Worm (Caenorhabditis elegans): ENCODE results near the gene nuo-1.

The nuo-1 gene

DNA sequence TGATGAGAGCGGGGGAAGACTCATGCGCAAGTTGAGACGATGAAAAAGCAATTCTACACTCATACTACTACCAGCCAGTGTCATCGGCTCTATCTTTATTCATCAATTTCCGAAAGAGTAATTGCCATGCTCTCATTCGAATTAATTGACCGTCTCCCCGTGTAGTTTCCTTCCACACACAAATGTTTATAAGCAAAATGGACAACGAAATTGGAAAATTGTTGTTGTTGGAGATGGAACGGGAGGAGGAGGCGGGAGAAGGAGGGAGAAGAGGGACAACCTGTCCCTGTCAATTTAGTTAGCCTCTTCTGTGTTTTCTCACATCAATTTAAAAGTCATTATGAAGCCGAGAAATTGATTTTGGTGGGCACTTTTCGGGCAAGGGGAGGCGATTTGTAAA, 25.1 kb upstream of the nuo-1 start:
- TF ChIP-seq lin-39 (tag; optimal IDR thresholded peaks at IDR 0.05) (no peak), nhr-10 (tag; optimal IDR thresholded peaks at IDR 0.05) (no peak), skn-1 (tag; optimal IDR thresholded peaks at IDR 0.05) (no peak), sma-9 (GFP tag; optimal IDR thresholded peaks at IDR 0.05) (no peak), sma-9 (tag; optimal IDR thresholded peaks at IDR 0.05) (no peak), aly-2 (tag; optimal IDR thresholded peaks at IDR 0.05) (no peak), elt-3 (tag; optimal IDR thresholded peaks at IDR 0.05) (no peak), ama-1 (optimal IDR thresholded peaks at IDR 0.05) (no peak), ZK546.5 (tag; optimal IDR thresholded peaks at IDR 0.05) (no peak), ceh-82 (tag; optimal IDR thresholded peaks at IDR 0.05) (no peak), lin-11 (tag; optimal IDR thresholded peaks at IDR 0.05) (no peak), nhr-6 (tag; optimal IDR thresholded peaks at IDR 0.05) (no peak), blmp-1 (tag; optimal IDR thresholded peaks at IDR 0.05; ENCODE audit: insufficient read depth) (no peak), Y55F3AM.14 (GFP tag; optimal IDR thresholded peaks at IDR 0.05) (no peak), mdl-1 (tag; optimal IDR thresholded peaks at IDR 0.05) (no peak), nhr-25 (tag; optimal IDR thresholded peaks at IDR 0.05) (no peak), C34F6.9 (tag; optimal IDR thresholded peaks at IDR 0.05) (no peak)

DNA sequence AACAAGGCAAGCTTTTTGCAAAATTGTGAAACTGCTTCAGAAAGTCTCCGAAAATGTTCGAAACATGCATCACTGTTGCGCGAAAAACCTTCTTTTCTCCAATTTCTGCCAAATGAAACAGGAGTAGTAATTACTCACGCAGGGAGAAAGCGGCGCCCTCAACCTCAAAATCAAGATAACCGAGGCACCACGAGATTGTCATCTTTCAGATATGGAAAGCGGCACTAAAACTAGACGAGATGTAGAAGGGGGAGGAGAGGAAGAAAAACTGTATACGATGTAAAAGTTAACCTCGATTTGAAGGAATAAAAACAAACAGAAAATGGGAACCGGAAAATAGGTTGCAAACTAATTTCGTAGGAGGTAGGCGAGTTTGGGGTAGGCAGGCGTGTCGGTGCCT, 21.1 kb upstream of the nuo-1 start:
- no peak for TF ChIP-seq mdl-1 (tag; optimal IDR thresholded peaks at IDR 0.05)
- peak; percentile 81 for TF ChIP-seq ceh-16 (tag; optimal IDR thresholded peaks at IDR 0.05)
- peak; percentile 79 for TF ChIP-seq elt-1 (tag; optimal IDR thresholded peaks at IDR 0.05)
- peak; percentile 81 for TF ChIP-seq nhr-23 (tag; optimal IDR thresholded peaks at IDR 0.05)
- peak; percentile 8 for TF ChIP-seq blmp-1 (tag; optimal IDR thresholded peaks at IDR 0.05; ENCODE audit: insufficient read depth)

DNA sequence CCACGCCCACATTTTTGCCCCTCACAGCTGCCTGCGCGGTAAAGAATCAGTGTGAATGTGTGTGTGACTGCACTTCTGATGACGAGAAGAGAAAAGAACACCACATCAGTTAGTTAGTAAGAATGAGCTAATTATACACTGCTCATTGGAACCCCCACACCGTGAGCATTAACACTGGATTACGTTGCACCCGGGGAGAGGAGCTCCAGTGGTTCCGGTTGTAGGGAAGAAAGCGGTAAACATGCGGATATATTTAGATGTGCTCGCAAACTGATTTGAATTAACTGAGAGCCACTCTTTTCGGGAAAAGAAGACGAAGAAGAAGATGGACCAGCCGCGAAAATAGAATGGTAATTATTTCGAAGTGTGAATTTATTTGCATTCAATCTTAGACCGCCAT, 10.9 kb upstream of the nuo-1 start:
- no peak for TF ChIP-seq F13H6.1 (tag; optimal IDR thresholded peaks at IDR 0.05)
- no peak for TF ChIP-seq crh-2 (tag; optimal IDR thresholded peaks at IDR 0.05)
- no peak for TF ChIP-seq elt-3 (tag; optimal IDR thresholded peaks at IDR 0.05)
- TF ChIP-seq peb-1 (tag; optimal IDR thresholded peaks at IDR 0.05): no peak
- TF ChIP-seq nhr-77 (tag; optimal IDR thresholded peaks at IDR 0.05): no peak
- no peak for TF ChIP-seq nhr-21 (tag; optimal IDR thresholded peaks at IDR 0.05)
- no peak for TF ChIP-seq fos-1 (tag; optimal IDR thresholded peaks at IDR 0.05)
- no peak for TF ChIP-seq sem-4 (tag; optimal IDR thresholded peaks at IDR 0.05)
- TF ChIP-seq blmp-1 (tag; optimal IDR thresholded peaks at IDR 0.05; ENCODE audit: insufficient read depth): no peak
- TF ChIP-seq lsy-2 (tag; optimal IDR thresholded peaks at IDR 0.05): no peak
- TF ChIP-seq snpc-4 (tag; optimal IDR thresholded peaks at IDR 0.05): no peak
- TF ChIP-seq ceh-82 (tag; optimal IDR thresholded peaks at IDR 0.05): no peak
- TF ChIP-seq R02D3.7 (tag; optimal IDR thresholded peaks at IDR 0.05): no peak
- TF ChIP-seq nhr-10 (tag; optimal IDR thresholded peaks at IDR 0.05): no peak
- TF ChIP-seq mbf-1 (tag; optimal IDR thresholded peaks at IDR 0.05): no peak
- no peak for TF ChIP-seq sma-3 (GFP tag; optimal IDR thresholded peaks at IDR 0.05)
- TF ChIP-seq ztf-4 (tag; optimal IDR thresholded peaks at IDR 0.05): no peak
- no peak for TF ChIP-seq lin-39 (tag; optimal IDR thresholded peaks at IDR 0.05)
- no peak for TF ChIP-seq nhr-25 (tag; optimal IDR thresholded peaks at IDR 0.05)
- no peak for TF ChIP-seq sma-9 (GFP tag; optimal IDR thresholded peaks at IDR 0.05)
- no peak for TF ChIP-seq sma-9 (tag; optimal IDR thresholded peaks at IDR 0.05)

DNA sequence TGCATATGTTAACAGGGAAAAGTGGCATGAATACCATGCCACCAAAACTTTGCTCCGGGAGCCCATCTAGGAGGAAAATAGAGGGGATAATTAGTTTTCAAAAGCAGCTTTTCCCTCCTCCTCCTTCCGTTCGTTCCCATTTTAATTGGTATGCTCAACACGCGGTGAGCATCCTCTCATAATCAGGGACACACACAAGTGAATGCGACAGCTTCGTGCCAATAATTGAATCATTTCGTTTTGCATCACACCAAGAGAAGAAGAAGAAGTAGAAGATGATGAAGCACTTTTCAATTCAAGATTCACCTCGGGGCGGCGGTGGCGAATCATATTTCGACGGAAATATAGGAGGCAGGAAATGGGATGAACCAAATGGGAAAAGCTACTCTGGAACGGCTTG, 9.5 kb upstream of the nuo-1 start:
- TF ChIP-seq gmeb-1 (tag; optimal IDR thresholded peaks at IDR 0.05): no peak
- TF ChIP-seq snpc-4 (tag; optimal IDR thresholded peaks at IDR 0.05): no peak
- no peak for TF ChIP-seq skn-1 (tag; optimal IDR thresholded peaks at IDR 0.05)
- TF ChIP-seq sem-4 (tag; optimal IDR thresholded peaks at IDR 0.05): no peak
- TF ChIP-seq lin-39 (tag; optimal IDR thresholded peaks at IDR 0.05): no peak
- TF ChIP-seq aly-2 (tag; optimal IDR thresholded peaks at IDR 0.05): no peak
- no peak for TF ChIP-seq dmd-4 (tag; optimal IDR thresholded peaks at IDR 0.05)
- no peak for TF ChIP-seq blmp-1 (tag; optimal IDR thresholded peaks at IDR 0.05; ENCODE audit: insufficient read depth)
- TF ChIP-seq crh-2 (tag; optimal IDR thresholded peaks at IDR 0.05): no peak
- no peak for TF ChIP-seq lin-11 (tag; optimal IDR thresholded peaks at IDR 0.05)
- TF ChIP-seq ztf-11 (tag; optimal IDR thresholded peaks at IDR 0.05): no peak
- TF ChIP-seq lin-13 (GFP tag; optimal IDR thresholded peaks at IDR 0.05): no peak
- no peak for TF ChIP-seq ZK546.5 (tag; optimal IDR thresholded peaks at IDR 0.05)
- TF ChIP-seq nhr-25 (tag; optimal IDR thresholded peaks at IDR 0.05): no peak
- no peak for TF ChIP-seq nhr-21 (tag; optimal IDR thresholded peaks at IDR 0.05)
- TF ChIP-seq unc-62 (GFP tag; optimal IDR thresholded peaks at IDR 0.05): no peak
- TF ChIP-seq nhr-237 (tag; optimal IDR thresholded peaks at IDR 0.05): no peak
- no peak for TF ChIP-seq nhr-23 (tag; optimal IDR thresholded peaks at IDR 0.05)
- no peak for TF ChIP-seq elt-1 (tag; optimal IDR thresholded peaks at IDR 0.05)
